Worm (Caenorhabditis elegans) whole organism, L3 larva: Measurements from ENCODE around the gene mtx-2.
A peak's percentile ranks its signal among the peaks of the same experiment; 100 is the strongest.

Source experiments
- aly-2 ChIP-seq: fragments of 150-350 bp; optimal IDR thresholded peaks from 2 replicates; lab custom pipeline; 2014; ENCODE audit warnings: missing biosample characterization, missing genetic modification characterization
- ama-1 ChIP-seq: fragments of 150-350 bp; optimal IDR thresholded peaks from 2 replicates; lab custom pipeline; 2018
- ceh-16 ChIP-seq: sonication (generic microtip); optimal IDR thresholded peaks from 2 replicates; lab custom pipeline; 2017; ENCODE audit warnings: missing biosample characterization, missing genetic modification characterization
- ceh-28 ChIP-seq: fragments of 150-350 bp; optimal IDR thresholded peaks from 2 replicates; lab custom pipeline; 2014; ENCODE audit warnings: missing biosample characterization, missing genetic modification reagents, missing genetic modification characterization
- ceh-9 ChIP-seq: sonication (generic microtip); optimal IDR thresholded peaks from 2 replicates; lab custom pipeline; 2018; ENCODE audit warnings: missing biosample characterization, missing genetic modification characterization
- daf-12 ChIP-seq: fragments of 150-350 bp; optimal IDR thresholded peaks from 2 replicates; lab custom pipeline; 2014; ENCODE audit warnings: missing biosample characterization, missing genetic modification reagents, missing genetic modification characterization
- egl-5 ChIP-seq: fragments of 150-350 bp; optimal IDR thresholded peaks from 2 replicates; lab custom pipeline; 2017; ENCODE audit warnings: missing biosample characterization, missing genetic modification reagents, missing genetic modification characterization, inconsistent platforms
- elt-1 ChIP-seq: fragments of 150-350 bp; optimal IDR thresholded peaks from 2 replicates; lab custom pipeline; 2014; ENCODE audit warnings: missing biosample characterization, missing genetic modification characterization
- elt-2 ChIP-seq: sonication (generic microtip); optimal IDR thresholded peaks from 2 replicates; lab custom pipeline; 2016; ENCODE audit warnings: missing genetic modification reagents, mild to moderate bottlenecking, missing genetic modification characterization, missing compliant biosample characterization
- elt-3 ChIP-seq, 3 experiments: fragments of 150-350 bp in 1 of 3; sonication (generic microtip) in 2 of 3; optimal IDR thresholded peaks; 2 replicates in 2 of 3; 4 replicates in 1 of 3; lab custom pipeline; 2014 to 2017; ENCODE audit warnings: missing biosample characterization in 3 of 3, missing genetic modification characterization in 3 of 3
- fkh-2 ChIP-seq: fragments of 150-350 bp; optimal IDR thresholded peaks from 2 replicates; lab custom pipeline; 2014; ENCODE audit warnings: missing biosample characterization, missing genetic modification reagents, missing genetic modification characterization
- fos-1 ChIP-seq: fragments of 150-350 bp; optimal IDR thresholded peaks from 2 replicates; lab custom pipeline; 2014; ENCODE audit warnings: missing biosample characterization, missing genetic modification characterization
- hmg-11 ChIP-seq: sonication (generic microtip); optimal IDR thresholded peaks from 2 replicates; lab custom pipeline; 2016; ENCODE audit warnings: missing genetic modification characterization, missing compliant biosample characterization
- jun-1 ChIP-seq: fragments of 150-350 bp; optimal IDR thresholded peaks from 2 replicates; lab custom pipeline; 2014; ENCODE audit warnings: missing biosample characterization, missing genetic modification reagents, missing genetic modification characterization
- lin-15B ChIP-seq: fragments of 150-350 bp; optimal IDR thresholded peaks from 2 replicates; lab custom pipeline; 2014; ENCODE audit warnings: missing biosample characterization, missing genetic modification characterization
- lsy-12 ChIP-seq: sonication (generic microtip); optimal IDR thresholded peaks from 2 replicates; lab custom pipeline; 2016; ENCODE audit warnings: mild to moderate bottlenecking, missing genetic modification characterization, missing compliant biosample characterization
- mdl-1 ChIP-seq: fragments of 150-350 bp; optimal IDR thresholded peaks from 2 replicates; lab custom pipeline; 2014; ENCODE audit warnings: missing biosample characterization, missing genetic modification characterization
- nfya-1 ChIP-seq: sonication (generic microtip); optimal IDR thresholded peaks from 2 replicates; lab custom pipeline; 2017; ENCODE audit warnings: missing genetic modification characterization, mild to moderate bottlenecking, missing compliant biosample characterization, antibody characterized with exemption, moderate library complexity; ENCODE audit not compliant: insufficient read depth
- nhr-12 ChIP-seq: fragments of 150-350 bp; optimal IDR thresholded peaks from 2 replicates; lab custom pipeline; 2014; ENCODE audit warnings: missing biosample characterization, missing genetic modification characterization
- nhr-23 ChIP-seq: fragments of 150-350 bp; optimal IDR thresholded peaks from 2 replicates; lab custom pipeline; 2014; ENCODE audit warnings: missing biosample characterization, missing genetic modification reagents, missing genetic modification characterization
- nhr-237 ChIP-seq: fragments of 150-350 bp; optimal IDR thresholded peaks from 2 replicates; lab custom pipeline; 2014; ENCODE audit warnings: missing biosample characterization, missing genetic modification characterization
- nhr-25 ChIP-seq: sonication (generic microtip); optimal IDR thresholded peaks from 2 replicates; lab custom pipeline; 2017; ENCODE audit warnings: missing biosample characterization, missing genetic modification characterization
- nhr-28 ChIP-seq: fragments of 150-350 bp; optimal IDR thresholded peaks from 2 replicates; lab custom pipeline; 2014; ENCODE audit warnings: missing biosample characterization, missing genetic modification characterization
- nhr-43 ChIP-seq: sonication (generic microtip); optimal IDR thresholded peaks from 2 replicates; lab custom pipeline; 2016; ENCODE audit warnings: mild to moderate bottlenecking, missing genetic modification characterization, missing compliant biosample characterization; ENCODE audit not compliant: poor library complexity, severe bottlenecking
- nhr-67 ChIP-seq: fragments of 150-350 bp; optimal IDR thresholded peaks from 2 replicates; lab custom pipeline; 2014; ENCODE audit warnings: missing biosample characterization, missing genetic modification characterization
- nhr-76 ChIP-seq: fragments of 150-350 bp; sonication (generic microtip); optimal IDR thresholded peaks from 5 replicates; lab custom pipeline; 2014; ENCODE audit warnings: missing biosample characterization, missing genetic modification characterization
- nhr-77 ChIP-seq: fragments of 150-350 bp; optimal IDR thresholded peaks from 2 replicates; lab custom pipeline; 2014; ENCODE audit warnings: missing biosample characterization, missing genetic modification characterization
- pha-4 ChIP-seq: fragments of 150-350 bp; optimal IDR thresholded peaks from 2 replicates; lab custom pipeline; 2014; ENCODE audit warnings: missing biosample characterization, missing genetic modification reagents, missing genetic modification characterization
- pqm-1 ChIP-seq: fragments of 150-350 bp; optimal IDR thresholded peaks from 2 replicates; lab custom pipeline; 2017; ENCODE audit warnings: missing biosample characterization, missing genetic modification characterization, inconsistent platforms
- sea-2 ChIP-seq: fragments of 150-350 bp; sonication (generic microtip); optimal IDR thresholded peaks from 4 replicates; lab custom pipeline; 2014; ENCODE audit warnings: missing biosample characterization, missing genetic modification reagents, missing genetic modification characterization
- snpc-4 ChIP-seq: fragments of 150-350 bp; optimal IDR thresholded peaks from 2 replicates; lab custom pipeline; 2014; ENCODE audit warnings: missing biosample characterization, missing genetic modification characterization
- tbx-2 ChIP-seq: sonication (generic microtip); optimal IDR thresholded peaks from 2 replicates; lab custom pipeline; 2016; ENCODE audit warnings: mild to moderate bottlenecking, missing genetic modification characterization, missing compliant biosample characterization
- ztf-4 ChIP-seq: fragments of 150-350 bp; optimal IDR thresholded peaks from 2 replicates; lab custom pipeline; 2014; ENCODE audit warnings: missing biosample characterization, missing genetic modification characterization

Gene mtx-2

DNA sequence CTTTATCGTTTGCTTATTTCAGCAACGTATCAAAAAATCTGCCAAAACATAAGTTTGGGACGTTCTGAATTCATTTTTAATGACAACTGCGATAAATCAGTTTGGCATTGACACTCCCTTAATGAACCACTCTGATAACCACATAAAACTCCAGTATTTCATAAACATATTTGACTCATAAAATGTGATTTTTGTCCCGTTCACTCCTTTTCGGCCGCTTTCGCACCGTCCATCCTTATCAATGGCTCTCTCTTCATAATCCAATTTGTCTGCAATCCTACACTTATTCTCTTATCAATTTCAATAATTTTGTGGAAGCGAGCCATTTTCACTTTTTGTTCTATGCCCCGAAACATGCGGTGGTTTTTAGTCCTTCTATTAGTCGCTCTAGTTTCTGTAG, 4.8 kb downstream of the mtx-2 start, which contains the start of gene pcp-1:
pcp-1 (plus strand) TSS at position 342 of the 400 bp plus-strand sequence.
- TF ChIP-seq elt-1 (no peak), lin-15B (peak; percentile 34), pha-4 (tag; lab: Kevin White, UChicago) (peak; percentile 31), ztf-4 (tag; lab: Kevin White, UChicago) (no peak), fos-1 (peak; percentile 55), jun-1 (tag; lab: Kevin White, UChicago) (peak; percentile 67), elt-2 (tag; lab: Kevin White, UChicago) (peak; percentile 99), pqm-1 (tag; lab: Kevin White, UChicago) (peak; percentile 99)

ce11 chrIII:7754348-7754747, 9.1 kb downstream of the mtx-2 start, which contains the start of gene cdh-3:
TSS of gene cdh-3 (minus strand) at chrIII:7754448.
- TF ChIP-seq ceh-16 (tag; lab: Kevin White, UChicago) (no peak), nhr-12 (tag; lab: Kevin White, UChicago) (no peak), lin-15B (no peak), nhr-67 (tag; lab: Kevin White, UChicago) (no peak)

DNA sequence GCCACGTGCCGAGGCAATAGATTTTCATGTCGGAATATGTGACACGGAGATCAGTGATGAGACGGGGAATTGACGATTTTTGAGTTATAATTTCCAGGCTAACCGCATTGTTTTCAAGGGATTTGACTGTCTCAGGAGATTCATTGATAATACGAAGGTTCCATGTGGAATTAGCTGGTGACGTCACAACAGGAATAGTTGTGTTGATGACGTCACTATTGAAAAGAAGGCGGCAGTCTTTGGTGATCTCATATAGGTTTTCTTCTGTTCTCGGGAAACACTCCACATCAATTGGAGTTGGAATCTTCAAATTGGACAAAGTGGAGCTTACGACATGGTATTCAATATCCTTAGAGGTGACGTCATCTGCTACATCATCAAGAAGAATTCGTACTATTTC, 20.2 kb downstream of the mtx-2 start:
- TF ChIP-seq nhr-25 (tag; lab: Kevin White, UChicago) (no peak), nhr-77 (no peak), ceh-28 (no peak), nfya-1 (tag; lab: Kevin White, UChicago) (no peak)
- TF ChIP-seq, all 47 proteins: peak for 0

DNA sequence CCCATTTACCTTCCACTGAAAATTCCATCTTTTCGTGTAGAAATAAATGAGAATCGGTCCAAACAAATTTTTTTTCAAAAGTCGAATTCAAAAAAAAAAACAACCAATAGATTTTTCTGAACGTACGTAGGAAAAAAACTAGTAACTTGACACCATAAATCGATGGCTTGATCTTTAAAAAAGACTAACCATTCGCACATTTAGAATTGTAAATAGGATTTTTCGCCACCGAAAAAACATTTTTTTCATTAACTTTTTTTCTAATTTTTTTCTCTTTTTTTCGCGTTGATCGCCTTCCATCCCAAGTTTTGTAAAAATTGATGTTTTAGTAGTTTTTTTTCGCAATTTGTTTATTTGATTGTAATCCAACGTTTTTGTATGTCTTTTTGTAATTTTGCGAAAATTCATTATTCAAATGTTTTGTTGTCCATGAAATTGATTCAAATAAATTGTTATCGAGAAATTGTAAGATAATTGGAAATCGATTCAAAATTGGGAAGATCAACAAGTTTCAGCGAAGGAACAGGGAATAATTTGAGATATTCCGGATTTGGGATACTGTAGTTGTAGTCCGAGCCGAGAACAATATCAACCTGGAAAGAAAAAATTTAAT, 25.7 kb downstream of the mtx-2 start:
- no peak for TF ChIP-seq nhr-23
- TF ChIP-seq ceh-9 (tag; lab: Kevin White, UChicago) = no peak
- TF ChIP-seq jun-1 (tag; lab: Kevin White, UChicago) = peak; percentile 31
- no peak for TF ChIP-seq pha-4 (tag; lab: Kevin White, UChicago)
- no peak for TF ChIP-seq elt-3 (tag; optimal IDR thresholded peaks at IDR 0.05; lab: Kevin White, UChicago)
- no peak for TF ChIP-seq nhr-43
- no peak for TF ChIP-seq nhr-237 (tag; lab: Kevin White, UChicago)
- peak; percentile 3 for TF ChIP-seq lsy-12
- no peak for TF ChIP-seq aly-2 (tag; lab: Kevin White, UChicago)
- no peak for TF ChIP-seq snpc-4
- TF ChIP-seq pqm-1 (tag; lab: Kevin White, UChicago) = no peak
- TF ChIP-seq mdl-1 = no peak
- TF ChIP-seq ztf-4 (tag; lab: Kevin White, UChicago) = peak; percentile 40
- no peak for TF ChIP-seq egl-5
- no peak for TF ChIP-seq nhr-76 (tag; lab: Kevin White, UChicago)
- no peak for TF ChIP-seq nhr-25 (tag; lab: Kevin White, UChicago)
- peak; percentile 40 for TF ChIP-seq ama-1 (lab: Kevin White, UChicago)
- TF ChIP-seq fkh-2 (tag; lab: Kevin White, UChicago) = no peak
- TF ChIP-seq elt-1 = no peak
- TF ChIP-seq, all 47 proteins: peak for 4

DNA sequence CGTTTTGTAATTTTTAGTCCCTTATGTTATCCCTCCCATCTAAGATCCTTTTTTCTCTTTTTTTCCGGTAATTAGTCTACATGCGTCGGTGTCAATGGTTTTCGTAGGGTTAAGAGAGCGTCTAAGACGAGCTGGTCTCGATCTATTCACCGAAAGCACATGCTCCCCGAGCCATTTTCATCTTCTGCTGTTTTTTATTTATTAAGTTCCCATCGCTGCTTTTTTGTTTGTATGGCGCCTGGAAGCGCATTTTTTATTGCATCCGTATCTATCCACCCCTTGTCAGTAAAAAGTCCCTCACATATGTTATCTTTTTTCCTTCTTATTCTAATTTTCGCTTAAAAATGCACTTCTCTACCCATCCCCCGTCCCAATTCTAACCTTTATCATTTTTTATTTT, 26.6 kb downstream of the mtx-2 start:
- no peak for TF ChIP-seq tbx-2 (tag; lab: Kevin White, UChicago)
- TF ChIP-seq hmg-11 (tag; lab: Kevin White, UChicago) = no peak
- no peak for TF ChIP-seq lin-15B
- no peak for TF ChIP-seq daf-12 (tag; lab: Kevin White, UChicago)
- no peak for TF ChIP-seq nhr-67 (tag; lab: Kevin White, UChicago)
- no peak for TF ChIP-seq pha-4 (tag; lab: Kevin White, UChicago)
- no peak for TF ChIP-seq nhr-28 (tag; lab: Kevin White, UChicago)
- no peak for TF ChIP-seq nhr-23
- TF ChIP-seq fos-1 = no peak
- no peak for TF ChIP-seq ztf-4 (tag; lab: Kevin White, UChicago)
- TF ChIP-seq egl-5 = no peak
- TF ChIP-seq elt-2 (tag; lab: Kevin White, UChicago) = no peak
- no peak for TF ChIP-seq sea-2
- no peak for TF ChIP-seq ceh-9 (tag; lab: Kevin White, UChicago)
